Fruit fly (Drosophila melanogaster) whole organism, embryonic: ENCODE data around the gene Usp30.

Source experiments
- C15 ChIP-seq: fragments of 200-800 bp; sonication (Bioruptor generic); IDR thresholded peaks from 3 replicates; pipeline ENCODE4 v1.3.6; 2022; ENCODE audit warnings: missing biosample characterization, missing genetic modification characterization
- CG10462 ChIP-seq: fragments of 200-800 bp; sonication (Bioruptor generic); optimal IDR thresholded peaks from 2 replicates; lab custom pipeline; 2016; ENCODE audit warnings: missing biosample characterization, missing genetic modification characterization
- CG12299 ChIP-seq: fragments of 200-800 bp; sonication (Bioruptor generic); optimal IDR thresholded peaks from 2 replicates; lab custom pipeline; 2018; ENCODE audit warnings: missing biosample characterization, mild to moderate bottlenecking, missing genetic modification characterization
- CG12744 ChIP-seq: fragments of 200-800 bp; sonication (Bioruptor generic); optimal IDR thresholded peaks from 2 replicates; lab custom pipeline; 2016; ENCODE audit warnings: missing biosample characterization, missing genetic modification characterization
- CG1602 ChIP-seq: fragments of 200-800 bp; sonication (Bioruptor generic); optimal IDR thresholded peaks from 3 replicates; lab custom pipeline; 2016; ENCODE audit warnings: missing biosample characterization, missing genetic modification characterization
- CG16779 ChIP-seq: fragments of 200-800 bp; sonication (Bioruptor generic); IDR thresholded peaks from 2 replicates; pipeline ENCODE4 v1.3.6; 2022; ENCODE audit warnings: missing biosample characterization, missing genetic modification characterization
- CG16815 ChIP-seq: fragments of 200-800 bp; sonication (Bioruptor generic); optimal IDR thresholded peaks from 3 replicates; lab custom pipeline; 2017; ENCODE audit warnings: missing biosample characterization, mild to moderate bottlenecking, missing genetic modification characterization
- CG17361 ChIP-seq: fragments of 200-800 bp; sonication (Bioruptor generic); IDR thresholded peaks from 3 replicates; pipeline ENCODE4 v1.3.6; 2022; ENCODE audit warnings: missing biosample characterization, missing genetic modification characterization
- CG1792 ChIP-seq: fragments of 200-800 bp; sonication (Bioruptor generic); optimal IDR thresholded peaks from 2 replicates; lab custom pipeline; 2016; ENCODE audit warnings: missing biosample characterization, missing genetic modification characterization
- CG18764 ChIP-seq: fragments of 200-800 bp; sonication (Bioruptor generic); optimal IDR thresholded peaks from 3 replicates; lab custom pipeline; 2016; ENCODE audit warnings: missing biosample characterization, missing genetic modification characterization
- CG2199 ChIP-seq: fragments of 200-800 bp; sonication (Bioruptor generic); IDR thresholded peaks from 3 replicates; pipeline ENCODE4 v1.3.6; 2022; ENCODE audit warnings: missing biosample characterization, missing genetic modification characterization
- CG2889 ChIP-seq: fragments of 200-800 bp; sonication (Bioruptor generic); IDR thresholded peaks from 3 replicates; pipeline ENCODE4 v1.3.6; 2022; ENCODE audit warnings: missing biosample characterization, missing genetic modification characterization
- CG32532 ChIP-seq: fragments of 200-800 bp; sonication (Bioruptor generic); IDR thresholded peaks from 2 replicates; pipeline ENCODE4 v1.3.6; 2022; ENCODE audit warnings: missing biosample characterization, missing genetic modification characterization
- CG33557 ChIP-seq: fragments of 200-800 bp; sonication (Bioruptor generic); optimal IDR thresholded peaks from 2 replicates; lab custom pipeline; 2019; ENCODE audit warnings: missing biosample characterization, mild to moderate bottlenecking, missing genetic modification characterization, moderate library complexity
- CG4360 ChIP-seq: fragments of 200-800 bp; sonication (Bioruptor generic); IDR thresholded peaks from 2 replicates; pipeline ENCODE4 v1.3.6; 2022; ENCODE audit warnings: missing biosample characterization, missing genetic modification characterization
- CG6175 ChIP-seq: fragments of 200-800 bp; sonication (Bioruptor generic); IDR thresholded peaks from 3 replicates; pipeline ENCODE4 v1.3.6; 2022; ENCODE audit warnings: missing biosample characterization, missing genetic modification characterization
- CG6654 ChIP-seq: fragments of 200-800 bp; sonication (Bioruptor generic); optimal IDR thresholded peaks from 2 replicates; lab custom pipeline; 2017; ENCODE audit warnings: missing biosample characterization, mild to moderate bottlenecking, missing genetic modification characterization
- CG7963 ChIP-seq: fragments of 200-800 bp; sonication (Bioruptor generic); IDR thresholded peaks from 3 replicates; pipeline ENCODE4 v1.3.6; 2022; ENCODE audit warnings: missing biosample characterization, missing genetic modification characterization; ENCODE audit not compliant: partially characterized antibody
- Camta ChIP-seq: fragments of 200-800 bp; sonication (Bioruptor generic); optimal IDR thresholded peaks from 2 replicates; lab custom pipeline; 2016; ENCODE audit warnings: missing biosample characterization, missing genetic modification characterization
- CkIIα-i1 ChIP-seq: fragments of 200-800 bp; sonication (Bioruptor generic); IDR thresholded peaks from 2 replicates; pipeline ENCODE4 v1.3.6; 2022; ENCODE audit warnings: missing biosample characterization, missing genetic modification characterization
- Drgx ChIP-seq: fragments of 200-800 bp; sonication (Bioruptor generic); IDR thresholded peaks from 2 replicates; pipeline ENCODE4 v1.3.6; 2022; ENCODE audit warnings: missing biosample characterization, missing genetic modification characterization
- Ets65A ChIP-seq: fragments of 200-800 bp; sonication (Bioruptor generic); peaks from one replicate; lab custom pipeline; 2016; ENCODE audit warnings: missing biosample characterization, missing genetic modification characterization
- H15 ChIP-seq: fragments of 200-800 bp; sonication (Bioruptor generic); IDR thresholded peaks from 3 replicates; pipeline ENCODE4 v1.3.6; 2022; ENCODE audit warnings: missing biosample characterization, missing genetic modification characterization
- MBD-R2 ChIP-seq: fragments of 200-800 bp; sonication (Bioruptor generic); IDR thresholded peaks from 2 replicates; pipeline ENCODE4 v1.3.6; 2022; ENCODE audit warnings: missing biosample characterization, missing genetic modification characterization
- Nf-YB ChIP-seq: fragments of 200-800 bp; sonication (Bioruptor generic); optimal IDR thresholded peaks from 3 replicates; lab custom pipeline; 2019; ENCODE audit warnings: missing biosample characterization, mild to moderate bottlenecking, missing genetic modification characterization, moderate library complexity
- Ptx1 ChIP-seq: fragments of 200-800 bp; sonication (Bioruptor generic); IDR thresholded peaks from 2 replicates; pipeline ENCODE4 v1.3.6; 2022; ENCODE audit warnings: missing biosample characterization, missing genetic modification characterization
- TFAM ChIP-seq: fragments of 200-800 bp; sonication (Bioruptor generic); optimal IDR thresholded peaks from 2 replicates; lab custom pipeline; 2017; ENCODE audit warnings: missing biosample characterization, missing genetic modification characterization, inconsistent platforms
- ato ChIP-seq: fragments of 200-800 bp; sonication (Bioruptor generic); IDR thresholded peaks from 2 replicates; pipeline ENCODE4 v1.3.6; 2022; ENCODE audit warnings: missing biosample characterization, missing genetic modification characterization; ENCODE audit not compliant: partially characterized antibody
- caup ChIP-seq: fragments of 200-800 bp; sonication (Bioruptor generic); optimal IDR thresholded peaks from 3 replicates; lab custom pipeline; 2017; ENCODE audit warnings: missing biosample characterization, mild to moderate bottlenecking, missing genetic modification characterization, moderate library complexity; ENCODE audit not compliant: severe bottlenecking
- chinmo ChIP-seq: fragments of 200-800 bp; sonication (Bioruptor generic); IDR thresholded peaks from 4 replicates; pipeline ENCODE4 v1.3.6; 2022; ENCODE audit warnings: missing biosample characterization, missing genetic modification characterization; ENCODE audit not compliant: partially characterized antibody
- dimm ChIP-seq: fragments of 200-800 bp; sonication (Bioruptor generic); IDR thresholded peaks from 2 replicates; pipeline ENCODE4 v1.3.6; 2022; ENCODE audit warnings: missing biosample characterization, missing genetic modification characterization
- dmrt11E ChIP-seq: fragments of 200-800 bp; sonication (Bioruptor generic); optimal IDR thresholded peaks from 3 replicates; lab custom pipeline; 2018; ENCODE audit warnings: missing biosample characterization, mild to moderate bottlenecking, missing genetic modification characterization, moderate library complexity
- knrl ChIP-seq: fragments of 200-800 bp; sonication (Bioruptor generic); IDR thresholded peaks from 3 replicates; pipeline ENCODE4 v1.3.6; 2022; ENCODE audit warnings: missing biosample characterization, missing genetic modification characterization; ENCODE audit not compliant: partially characterized antibody
- nmo ChIP-seq: fragments of 200-800 bp; sonication (Bioruptor generic); optimal IDR thresholded peaks from 2 replicates; lab custom pipeline; 2018; ENCODE audit warnings: missing biosample characterization, mild to moderate bottlenecking, missing genetic modification characterization, moderate library complexity
- ranshi ChIP-seq: fragments of 200-800 bp; sonication (Bioruptor generic); IDR thresholded peaks from 2 replicates; pipeline ENCODE4 v1.3.6; 2022; ENCODE audit warnings: missing biosample characterization, missing genetic modification characterization
- rib ChIP-seq: fragments of 200-800 bp; sonication (Bioruptor generic); IDR thresholded peaks from 2 replicates; pipeline ENCODE4 v1.3.6; 2022; ENCODE audit warnings: missing biosample characterization, missing genetic modification characterization
- run ChIP-seq: fragments of 200-800 bp; sonication (Bioruptor generic); optimal IDR thresholded peaks from 3 replicates; lab custom pipeline; 2018; ENCODE audit warnings: missing biosample characterization, mild to moderate bottlenecking, missing genetic modification characterization
- sens ChIP-seq: fragments of 200-800 bp; sonication (Bioruptor generic); peaks from one replicate; lab custom pipeline; 2016; ENCODE audit warnings: missing biosample characterization, missing genetic modification characterization
- sr ChIP-seq: fragments of 200-800 bp; sonication (Bioruptor generic); IDR thresholded peaks from 3 replicates; pipeline ENCODE4 v1.3.6; 2022; ENCODE audit warnings: missing biosample characterization, missing genetic modification characterization
- trh ChIP-seq: fragments of 200-800 bp; sonication (Bioruptor generic); optimal IDR thresholded peaks from 2 replicates; lab custom pipeline; 2016; ENCODE audit warnings: missing biosample characterization, missing genetic modification characterization
- unc-4 ChIP-seq: fragments of 200-800 bp; sonication (Bioruptor generic); IDR thresholded peaks from 2 replicates; pipeline ENCODE4 v1.3.6; 2022; ENCODE audit warnings: missing biosample characterization, missing genetic modification characterization; ENCODE audit not compliant: partially characterized antibody
- wor ChIP-seq: fragments of 200-800 bp; sonication (Bioruptor generic); IDR thresholded peaks from 2 replicates; pipeline ENCODE4 v1.3.6; 2022; ENCODE audit warnings: missing biosample characterization, missing genetic modification characterization

Usp30 gene

dm6 chrX:5895821-5896550 lies 16.4 kb upstream of the Usp30 start (continued):
- TF ChIP-seq CG4360 (peak; percentile 73), Ets65A (GFP tag; lab: Kevin White, UChicago) (peak; percentile 98), TFAM (GFP tag; lab: Kevin White, UChicago) (peak; percentile 64), CG10462 (peak; percentile 81), CG2889 (GFP tag; lab: Robert Waterston, UW) (peak; percentile 78; the same call in 2 of the 3 replicates), nmo (GFP tag; lab: Kevin White, UChicago) (peak; percentile 92), CG1602 (GFP tag; lab: Kevin White, UChicago) (peak; percentile 83), CG16779 (peak; percentile 71; the same call in 1 of the 2 replicates), CG6654 (GFP tag; lab: Kevin White, UChicago) (peak; percentile 76), CG17361 (GFP tag; lab: Robert Waterston, UW) (peak; percentile 90), wor (GFP tag; lab: Robert Waterston, UW) (peak; percentile 89), CG6175 (GFP tag; lab: Robert Waterston, UW) (peak; percentile 71; the same call in 2 of the 3 replicates), MBD-R2 (GFP tag; lab: Robert Waterston, UW) (peak; percentile 71; the same call in 1 of the 2 replicates), sens (peak; percentile 99), Drgx (GFP tag; lab: Robert Waterston, UW) (peak; percentile 99), run (tag; lab: Kevin White, UChicago) (peak; percentile 70), ranshi (GFP tag; lab: Robert Waterston, UW) (peak; percentile 90), ato (GFP tag; lab: Robert Waterston, UW) (no peak), CG7963 (GFP tag; lab: Robert Waterston, UW) (no peak), CG12299 (tag; lab: Kevin White, UChicago) (peak; percentile 75), chinmo (no peak), trh (GFP tag; lab: Kevin White, UChicago) (peak; percentile 57), rib (GFP tag; lab: Robert Waterston, UW) (peak; percentile 45; the same call in 1 of the 2 replicates), CG1792 (GFP tag; lab: Kevin White, UChicago) (peak; percentile 85), CG18764 (GFP tag; lab: Kevin White, UChicago) (peak; percentile 82), unc-4 (GFP tag; lab: Robert Waterston, UW) (no peak), Nf-YB (GFP tag; lab: Kevin White, UChicago) (peak; percentile 57), C15 (GFP tag; lab: Robert Waterston, UW) (peak; percentile 64; the same call in 1 of the 3 replicates), CG12744 (GFP tag; lab: Kevin White, UChicago) (peak; percentile 73), caup (GFP tag; lab: Kevin White, UChicago) (peak; percentile 78), H15 (GFP tag; lab: Robert Waterston, UW) (peak; percentile 91), Camta (peak; percentile 87), CG16815 (peak; percentile 81), dimm (peak; percentile 89), sr (GFP tag; lab: Robert Waterston, UW) (peak; percentile 84), knrl (GFP tag; lab: Robert Waterston, UW) (no peak), dmrt11E (peak; percentile 83), CG2199 (GFP tag; lab: Robert Waterston, UW) (peak; percentile 96), CG33557 (peak; percentile 34), Ptx1 (GFP tag; lab: Robert Waterston, UW) (peak; percentile 92), CG32532 (GFP tag; lab: Robert Waterston, UW) (peak; percentile 87), CkIIα-i1 (GFP tag; lab: Robert Waterston, UW) (peak; percentile 44; the same call in 1 of the 2 replicates)
